Fruit fly (Drosophila melanogaster) whole organism, embryonic: ENCODE measurements around the gene CG6005.

Experiments used
- Blimp-1 ChIP-seq: fragments of 200-800 bp; sonication (Bioruptor generic); optimal IDR thresholded peaks from 3 replicates; lab custom pipeline; 2018; ENCODE audit warnings: missing biosample characterization, missing genetic modification characterization, mild to moderate bottlenecking, moderate library complexity, missing genetic modification reagents
- CG10274 ChIP-seq: fragments of 200-800 bp; sonication (Bioruptor generic); optimal IDR thresholded peaks from 3 replicates; lab custom pipeline; 2017; ENCODE audit warnings: missing biosample characterization, mild to moderate bottlenecking, missing genetic modification characterization
- CG11093 ChIP-seq: fragments of 200-800 bp; sonication (Bioruptor generic); IDR thresholded peaks from 3 replicates; pipeline ENCODE4 v1.3.6; 2022; ENCODE audit warnings: missing biosample characterization, missing genetic modification characterization
- CG11398 ChIP-seq: fragments of 200-800 bp; sonication (Bioruptor generic); optimal IDR thresholded peaks from 2 replicates; lab custom pipeline; 2016; ENCODE audit warnings: missing biosample characterization, missing genetic modification characterization
- CG12104 ChIP-seq: fragments of 200-800 bp; sonication (Bioruptor generic); optimal IDR thresholded peaks from 3 replicates; lab custom pipeline; 2016; ENCODE audit warnings: missing biosample characterization, missing genetic modification characterization
- CG12155 ChIP-seq: fragments of 200-800 bp; sonication (Bioruptor generic); optimal IDR thresholded peaks from 3 replicates; lab custom pipeline; 2016; ENCODE audit warnings: missing biosample characterization, missing genetic modification characterization
- CG1233 ChIP-seq: fragments of 200-800 bp; sonication (Bioruptor generic); optimal IDR thresholded peaks from 4 replicates; lab custom pipeline; 2018; ENCODE audit warnings: missing biosample characterization, mild to moderate bottlenecking, missing genetic modification characterization
- CG12769 ChIP-seq: fragments of 200-800 bp; sonication (Bioruptor generic); optimal IDR thresholded peaks from 2 replicates; lab custom pipeline; 2019; ENCODE audit warnings: missing biosample characterization, mild to moderate bottlenecking, missing genetic modification characterization, moderate library complexity
- CG13424 ChIP-seq: fragments of 200-800 bp; sonication (Bioruptor generic); optimal IDR thresholded peaks from 2 replicates; lab custom pipeline; 2019; ENCODE audit warnings: missing biosample characterization, mild to moderate bottlenecking, missing genetic modification characterization, moderate library complexity
- CG15269 ChIP-seq: fragments of 200-800 bp; sonication (Bioruptor generic); optimal IDR thresholded peaks from 2 replicates; lab custom pipeline; 2018; ENCODE audit warnings: missing biosample characterization, mild to moderate bottlenecking, missing genetic modification characterization, moderate library complexity
- CG17612 ChIP-seq: fragments of 200-800 bp; sonication (Bioruptor generic); IDR thresholded peaks from 2 replicates; pipeline ENCODE4 v1.3.6; 2022; ENCODE audit warnings: missing biosample characterization, missing genetic modification characterization
- CG18011 ChIP-seq: fragments of 200-800 bp; sonication (Bioruptor generic); optimal IDR thresholded peaks from 2 replicates; lab custom pipeline; 2017; ENCODE audit warnings: missing biosample characterization, missing genetic modification characterization, mild to moderate bottlenecking, moderate library complexity, missing genotype
- CG31224 ChIP-seq: fragments of 200-800 bp; sonication (Bioruptor generic); IDR thresholded peaks from 2 replicates; pipeline ENCODE4 v1.3.6; 2022; ENCODE audit warnings: missing biosample characterization, missing genetic modification characterization
- CG3281 ChIP-seq: fragments of 200-800 bp; sonication (Bioruptor generic); optimal IDR thresholded peaks from 3 replicates; lab custom pipeline; 2017; ENCODE audit warnings: missing biosample characterization, mild to moderate bottlenecking, missing genetic modification characterization
- CG7372 ChIP-seq: fragments of 200-800 bp; sonication (Bioruptor generic); IDR thresholded peaks from 2 replicates; pipeline ENCODE4 v1.3.6; 2022; ENCODE audit warnings: missing biosample characterization, missing genetic modification characterization
- CG7928 ChIP-seq: fragments of 200-800 bp; sonication (Bioruptor generic); optimal IDR thresholded peaks from 2 replicates; lab custom pipeline; 2017; ENCODE audit warnings: missing biosample characterization, mild to moderate bottlenecking, missing genetic modification characterization
- CG7963 ChIP-seq: fragments of 200-800 bp; sonication (Bioruptor generic); IDR thresholded peaks from 3 replicates; pipeline ENCODE4 v1.3.6; 2022; ENCODE audit warnings: missing biosample characterization, missing genetic modification characterization; ENCODE audit not compliant: partially characterized antibody
- CG9437 ChIP-seq: fragments of 200-800 bp; sonication (Bioruptor generic); optimal IDR thresholded peaks from 2 replicates; lab custom pipeline; 2018; ENCODE audit warnings: missing biosample characterization, mild to moderate bottlenecking, missing genetic modification characterization
- CTCF ChIP-seq: fragments of 200-800 bp; sonication (Bioruptor generic); optimal IDR thresholded peaks from 2 replicates; lab custom pipeline; 2017; ENCODE audit warnings: missing biosample characterization, mild to moderate bottlenecking, missing genetic modification characterization, moderate library complexity
- Dad ChIP-seq: fragments of 200-800 bp; sonication (Bioruptor generic); optimal IDR thresholded peaks from 3 replicates; lab custom pipeline; 2016; ENCODE audit warnings: missing biosample characterization, missing genetic modification characterization
- Ets65A ChIP-seq: fragments of 200-800 bp; sonication (Bioruptor generic); peaks from one replicate; lab custom pipeline; 2016; ENCODE audit warnings: missing biosample characterization, missing genetic modification characterization
- Max ChIP-seq: fragments of 200-800 bp; sonication (Bioruptor generic); optimal IDR thresholded peaks from 2 replicates; lab custom pipeline; 2016; ENCODE audit warnings: missing biosample characterization, mild to moderate bottlenecking, missing genetic modification characterization
- Med ChIP-seq: fragments of 200-800 bp; sonication (Bioruptor generic); peaks from one replicate; lab custom pipeline; 2016; ENCODE audit warnings: missing biosample characterization, missing genetic modification characterization, mild to moderate bottlenecking, inconsistent platforms, moderate library complexity
- Oaz ChIP-seq: fragments of 200-800 bp; sonication (Bioruptor generic); IDR thresholded peaks from 2 replicates; pipeline ENCODE4 v1.3.6; 2022; ENCODE audit warnings: missing biosample characterization, missing genetic modification characterization
- Pdp1 ChIP-seq, 2 experiments: fragments of 200-800 bp; sonication (Bioruptor generic); optimal IDR thresholded peaks; 3 replicates each; lab custom pipeline; 2016; ENCODE audit warnings: missing biosample characterization in 2 of 2, missing genetic modification characterization in 2 of 2, mild to moderate bottlenecking in 1 of 2, moderate library complexity in 1 of 2
- Trl ChIP-seq, 3 experiments: fragments of >200 bp in 2 of 3; fragments of 200-800 bp in 1 of 3; sonication (Bioruptor generic) in 1 of 3; optimal IDR thresholded peaks; 2 replicates in 1 of 3; 3 replicates in 2 of 3; lab custom pipeline; 2016 to 2017; ENCODE audit warnings: missing biosample characterization in 1 of 3, missing genetic modification characterization in 1 of 3
- amos ChIP-seq: fragments of 200-800 bp; sonication (Bioruptor generic); IDR thresholded peaks from 2 replicates; pipeline ENCODE4 v1.3.6; 2022; ENCODE audit warnings: missing biosample characterization, missing genetic modification characterization; ENCODE audit not compliant: partially characterized antibody
- bbx ChIP-seq: fragments of 200-800 bp; sonication (Bioruptor generic); IDR thresholded peaks from 2 replicates; pipeline ENCODE4 v1.3.6; 2022; ENCODE audit warnings: missing biosample characterization, missing genetic modification characterization; ENCODE audit not compliant: partially characterized antibody
- chm ChIP-seq: fragments of 200-800 bp; sonication (Bioruptor generic); IDR thresholded peaks from 2 replicates; pipeline ENCODE4 v1.3.6; 2022; ENCODE audit warnings: missing biosample characterization, missing genetic modification characterization
- ci ChIP-seq: fragments of 200-800 bp; sonication (Bioruptor generic); IDR thresholded peaks from 3 replicates; pipeline ENCODE4 v1.3.6; 2022; ENCODE audit warnings: missing biosample characterization, missing genetic modification characterization
- crp ChIP-seq, 2 experiments: fragments of 200-800 bp; sonication (Bioruptor generic); optimal IDR thresholded peaks; 2 replicates in 1 of 2; 3 replicates in 1 of 2; lab custom pipeline; 2017; ENCODE audit warnings: missing biosample characterization in 2 of 2, missing genetic modification characterization in 2 of 2, mild to moderate bottlenecking in 1 of 2, moderate library complexity in 1 of 2
- dan ChIP-seq: fragments of 200-800 bp; sonication (Bioruptor generic); IDR thresholded peaks from 2 replicates; pipeline ENCODE4 v1.3.6; 2022; ENCODE audit warnings: missing biosample characterization, missing genetic modification characterization
- gce ChIP-seq: fragments of 200-800 bp; sonication (Bioruptor generic); IDR thresholded peaks from 3 replicates; pipeline ENCODE4 v1.3.6; 2022; ENCODE audit warnings: missing biosample characterization, missing genetic modification characterization
- grn ChIP-seq: fragments of 200-800 bp; sonication (Bioruptor generic); optimal IDR thresholded peaks from 3 replicates; lab custom pipeline; 2017; ENCODE audit warnings: missing biosample characterization, missing genetic modification characterization
- gsb-n ChIP-seq: fragments of 200-800 bp; sonication (Bioruptor generic); optimal IDR thresholded peaks from 3 replicates; lab custom pipeline; 2018; ENCODE audit warnings: missing biosample characterization, mild to moderate bottlenecking, missing genetic modification characterization
- hbn ChIP-seq: fragments of 200-800 bp; sonication (Bioruptor generic); IDR thresholded peaks from 2 replicates; pipeline ENCODE4 v1.3.6; 2022; ENCODE audit warnings: missing biosample characterization, missing genetic modification characterization; ENCODE audit not compliant: partially characterized antibody
- inv ChIP-seq: fragments of 200-800 bp; sonication (Bioruptor generic); IDR thresholded peaks from 2 replicates; pipeline ENCODE4 v1.3.6; 2022; ENCODE audit warnings: missing biosample characterization, missing genetic modification characterization; ENCODE audit not compliant: partially characterized antibody
- kni ChIP-seq: fragments of 200-800 bp; sonication (Bioruptor generic); optimal IDR thresholded peaks from 3 replicates; lab custom pipeline; 2017; ENCODE audit warnings: mild to moderate bottlenecking, missing biosample characterization, missing genetic modification reagents, missing genetic modification characterization
- oc ChIP-seq: fragments of 200-800 bp; sonication (Bioruptor generic); optimal IDR thresholded peaks from 2 replicates; lab custom pipeline; 2018; ENCODE audit warnings: missing biosample characterization, mild to moderate bottlenecking, missing genetic modification characterization, moderate library complexity
- prd ChIP-seq, 3 experiments: fragments of >200 bp in 2 of 3; fragments of 200-800 bp in 1 of 3; sonication (Bioruptor generic) in 1 of 3; optimal IDR thresholded peaks in 2 of 3; IDR thresholded peaks in 1 of 3; 2 replicates in 2 of 3; 3 replicates in 1 of 3; pipeline versions ENCODE4 v1.3.6 to Lab custom; 2017 to 2022; ENCODE audit warnings: missing biosample characterization in 1 of 3, missing genetic modification characterization in 1 of 3
- psq ChIP-seq: fragments of 200-800 bp; sonication (Bioruptor generic); optimal IDR thresholded peaks from 2 replicates; lab custom pipeline; 2017; ENCODE audit warnings: missing biosample characterization, missing genetic modification characterization
- stwl ChIP-seq: fragments of 200-800 bp; sonication (Bioruptor generic); optimal IDR thresholded peaks from 3 replicates; lab custom pipeline; 2018; ENCODE audit warnings: missing biosample characterization, mild to moderate bottlenecking, missing genetic modification characterization, moderate library complexity
- zf30C ChIP-seq: fragments of 200-800 bp; sonication (Bioruptor generic); optimal IDR thresholded peaks from 3 replicates; lab custom pipeline; 2018; ENCODE audit warnings: missing biosample characterization, mild to moderate bottlenecking, missing genetic modification characterization

The CG6005 gene

dm6 chr3R:19051247-19051646 lies 27.4 kb upstream of the CG6005 start (continued):
- TF ChIP-seq Trl (optimal IDR thresholded peaks at IDR 0.05; lab: Kevin White, UChicago) (no peak), Trl (GFP tag; optimal IDR thresholded peaks at IDR 0.05; lab: Kevin White, UChicago) (no peak), CG18011 (GFP tag; lab: Kevin White, UChicago) (no peak), chm (no peak), Med (GFP tag; lab: Kevin White, UChicago) (peak; percentile 12), grn (no peak), Max (GFP tag; lab: Kevin White, UChicago) (no peak), CG11398 (no peak), zf30C (no peak), Dad (GFP tag; lab: Kevin White, UChicago) (no peak), psq (GFP tag; lab: Kevin White, UChicago) (no peak), inv (GFP tag; lab: Robert Waterston, UW) (no peak)
- TF ChIP-seq, all 482 proteins: peak for 4

- peak in 1 of 2 experiments; percentile 84 for TF ChIP-seq Pdp1 (GFP tag; optimal IDR thresholded peaks at IDR 0.05; lab: Kevin White, UChicago)
- TF ChIP-seq kni (GFP tag; lab: Kevin White, UChicago) = no peak
- TF ChIP-seq amos (GFP tag; lab: Robert Waterston, UW) = peak; percentile 26; the same call in 1 of the 2 replicates
- peak; percentile 72 for TF ChIP-seq stwl (tag; lab: Kevin White, UChicago)
- no peak for TF ChIP-seq CG1233 (GFP tag; lab: Kevin White, UChicago)
- no peak for TF ChIP-seq CG31224 (GFP tag; lab: Robert Waterston, UW)
- TF ChIP-seq CG3281 (GFP tag; lab: Kevin White, UChicago) = peak; percentile 80
- peak; percentile 96 for TF ChIP-seq CG9437 (GFP tag; lab: Kevin White, UChicago)
- TF ChIP-seq CG7928 = peak; percentile 76
- TF ChIP-seq CTCF (GFP tag; lab: Kevin White, UChicago) = peak; percentile 41
- TF ChIP-seq, all 482 proteins: peak for 7
Measured at dm6 chr3R:19044638-19045037, 20.8 kb upstream of the CG6005 start.

dm6 chr3R:19040685-19041084 lies 16.9 kb upstream of the CG6005 start:
- TF ChIP-seq CG11093 (GFP tag; lab: Robert Waterston, UW) (no peak), CG7963 (no peak), gsb-n (no peak), CG17612 (GFP tag; lab: Robert Waterston, UW) (no peak)

- TF ChIP-seq CG7372 (GFP tag; lab: Robert Waterston, UW) (no peak), Blimp-1 (GFP tag; lab: Kevin White, UChicago) (peak; percentile 96), amos (GFP tag; lab: Robert Waterston, UW) (no peak), CG12104 (GFP tag; lab: Kevin White, UChicago) (no peak), CG12769 (tag; lab: Kevin White, UChicago) (no peak), gce (GFP tag; lab: Robert Waterston, UW) (0 out of 3 replicates have a peak, but pooled peaks have one; percentile 11)
Measured at dm6 chr3R:19036521-19037142, 12.8 kb upstream of the CG6005 start.

dm6 chr3R:19033238-19033637 lies 9.4 kb upstream of the CG6005 start, which contains the start of gene CG6026:
Gene CG6026 (plus strand): TSS chr3R:19033538.
- no peak for TF ChIP-seq CG13424 (tag; lab: Kevin White, UChicago)
- TF ChIP-seq Blimp-1 (GFP tag; lab: Kevin White, UChicago) = peak; percentile 78
- no peak for TF ChIP-seq prd (optimal IDR thresholded peaks at IDR 0.05; lab: Kevin White, UChicago)
- no peak for TF ChIP-seq prd (GFP tag; IDR thresholded peaks at IDR 0.05; lab: Robert Waterston, UW)
- no peak for TF ChIP-seq crp (GFP tag; optimal IDR thresholded peaks at IDR 0.05; lab: Kevin White, UChicago)
- TF ChIP-seq oc (tag; lab: Kevin White, UChicago) = peak; percentile 3
- no peak for TF ChIP-seq Ets65A
- TF ChIP-seq dan = no peak
- no peak for TF ChIP-seq Oaz (GFP tag; lab: Robert Waterston, UW)
- 0 out of 2 replicates have a peak, but pooled peaks have one; percentile 18 for TF ChIP-seq bbx (GFP tag; lab: Robert Waterston, UW)
- no peak for TF ChIP-seq CG15269 (tag; lab: Kevin White, UChicago)
- TF ChIP-seq hbn (GFP tag; lab: Robert Waterston, UW) = no peak
- TF ChIP-seq ci = 0 out of 3 replicates have a peak, but pooled peaks have one; percentile 26
- no peak for TF ChIP-seq CG10274 (GFP tag; lab: Kevin White, UChicago)
- TF ChIP-seq CG12155 (GFP tag; lab: Kevin White, UChicago) = no peak
